Worm (Caenorhabditis elegans) whole organism, mixed stage, embryonic: ENCODE measurements around the gene C06C3.4.

Source experiments
- bed-3 ChIP-seq: fragments of 200-800 bp; sonication (Bioruptor generic); optimal IDR thresholded peaks from 3 replicates; lab custom pipeline; 2018; ENCODE audit warnings: mild to moderate bottlenecking, missing genetic modification characterization, moderate library complexity, missing compliant biosample characterization
- blmp-1 ChIP-seq: fragments of 150-350 bp; optimal IDR thresholded peaks from 2 replicates; lab custom pipeline; 2014; ENCODE audit warnings: missing biosample characterization, missing genetic modification characterization
- ceh-39 ChIP-seq: fragments of 150-350 bp; optimal IDR thresholded peaks from 2 replicates; lab custom pipeline; 2014; ENCODE audit warnings: missing biosample characterization, missing genetic modification characterization
- ceh-43 ChIP-seq: fragments of 200-800 bp; sonication (Bioruptor generic); optimal IDR thresholded peaks from 2 replicates; lab custom pipeline; 2018; ENCODE audit warnings: mild to moderate bottlenecking, missing genetic modification characterization, moderate library complexity, missing compliant biosample characterization
- ceh-83 ChIP-seq: fragments of 200-800 bp; sonication (Bioruptor generic); optimal IDR thresholded peaks from 2 replicates; lab custom pipeline; 2018; ENCODE audit warnings: mild to moderate bottlenecking, missing genetic modification characterization, missing compliant biosample characterization
- ces-1 ChIP-seq: fragments of 150-350 bp; optimal IDR thresholded peaks from 2 replicates; lab custom pipeline; 2014; ENCODE audit warnings: missing biosample characterization, missing genetic modification reagents, missing genetic modification characterization
- drap-1 ChIP-seq: fragments of 200-800 bp; sonication (Bioruptor generic); optimal IDR thresholded peaks from 3 replicates; lab custom pipeline; 2018; ENCODE audit warnings: mild to moderate bottlenecking, missing genetic modification characterization, missing compliant biosample characterization
- elt-1 ChIP-seq: sonication (generic microtip); optimal IDR thresholded peaks from 2 replicates; lab custom pipeline; 2017; ENCODE audit warnings: missing genetic modification characterization, mild to moderate bottlenecking, missing compliant biosample characterization, antibody characterized with exemption, moderate library complexity, borderline replicate concordance; ENCODE audit not compliant: insufficient read depth
- elt-3 ChIP-seq: fragments of 150-350 bp; optimal IDR thresholded peaks from 2 replicates; lab custom pipeline; 2014; ENCODE audit warnings: missing biosample characterization, missing genetic modification characterization
- flh-1 ChIP-seq: fragments of 200-800 bp; sonication (Bioruptor generic); optimal IDR thresholded peaks from 2 replicates; lab custom pipeline; 2018; ENCODE audit warnings: mild to moderate bottlenecking, missing genetic modification characterization, moderate library complexity, missing compliant biosample characterization
- ham-2 ChIP-seq: fragments of 200-800 bp; sonication (Bioruptor generic); optimal IDR thresholded peaks from 2 replicates; lab custom pipeline; 2018; ENCODE audit warnings: mild to moderate bottlenecking, missing genetic modification characterization, missing compliant biosample characterization
- lin-32 ChIP-seq: fragments of 200-800 bp; sonication (Bioruptor generic); optimal IDR thresholded peaks from 2 replicates; lab custom pipeline; 2018; ENCODE audit warnings: mild to moderate bottlenecking, missing genetic modification characterization, missing compliant biosample characterization
- lsy-2 ChIP-seq: fragments of 150-350 bp; optimal IDR thresholded peaks from 2 replicates; lab custom pipeline; 2014; ENCODE audit warnings: missing biosample characterization, missing genetic modification characterization
- mab-5 ChIP-seq: fragments of 150-350 bp; optimal IDR thresholded peaks from 2 replicates; lab custom pipeline; 2014; ENCODE audit warnings: missing biosample characterization, missing genetic modification characterization
- mep-1 ChIP-seq: fragments of 150-350 bp; optimal IDR thresholded peaks from 2 replicates; lab custom pipeline; 2017; ENCODE audit warnings: missing biosample characterization, missing genetic modification reagents, missing genetic modification characterization, inconsistent platforms
- mls-2 ChIP-seq: sonication (generic microtip); optimal IDR thresholded peaks from 2 replicates; lab custom pipeline; 2016; ENCODE audit warnings: mild to moderate bottlenecking, missing genetic modification characterization, moderate library complexity, missing compliant biosample characterization
- nhr-12 ChIP-seq: fragments of 150-350 bp; optimal IDR thresholded peaks from 2 replicates; lab custom pipeline; 2014; ENCODE audit warnings: missing biosample characterization, missing genetic modification characterization
- nhr-2 ChIP-seq: fragments of 150-350 bp; optimal IDR thresholded peaks from 2 replicates; lab custom pipeline; 2014; ENCODE audit warnings: missing biosample characterization, missing genetic modification characterization
- nhr-237 ChIP-seq: fragments of 150-350 bp; optimal IDR thresholded peaks from 2 replicates; lab custom pipeline; 2014; ENCODE audit warnings: missing biosample characterization, missing genetic modification characterization
- nhr-28 ChIP-seq: fragments of 150-350 bp; optimal IDR thresholded peaks from 2 replicates; lab custom pipeline; 2014; ENCODE audit warnings: missing biosample characterization, missing genetic modification characterization
- nhr-76 ChIP-seq: sonication (generic microtip); optimal IDR thresholded peaks from 2 replicates; lab custom pipeline; 2017; ENCODE audit warnings: missing biosample characterization, missing genetic modification characterization
- pha-4 ChIP-seq: fragments of 150-350 bp; optimal IDR thresholded peaks from 2 replicates; lab custom pipeline; 2018; ENCODE audit warnings: missing biosample characterization, missing genetic modification reagents, missing genetic modification characterization
- sem-2 ChIP-seq: fragments of 200-800 bp; sonication (Bioruptor generic); optimal IDR thresholded peaks from 2 replicates; lab custom pipeline; 2018; ENCODE audit warnings: mild to moderate bottlenecking, missing genetic modification characterization, missing compliant biosample characterization
- snpc-4 ChIP-seq: fragments of 150-350 bp; optimal IDR thresholded peaks from 2 replicates; lab custom pipeline; 2014; ENCODE audit warnings: missing biosample characterization, missing genetic modification characterization
- sptf-1 ChIP-seq: sonication (generic microtip); optimal IDR thresholded peaks from 2 replicates; lab custom pipeline; 2017; ENCODE audit warnings: mild to moderate bottlenecking, missing genetic modification characterization, moderate library complexity, missing compliant biosample characterization
- tbx-8 ChIP-seq: fragments of 200-800 bp; sonication (Bioruptor generic); optimal IDR thresholded peaks from 2 replicates; lab custom pipeline; 2018; ENCODE audit warnings: mild to moderate bottlenecking, missing genetic modification characterization, moderate library complexity, missing compliant biosample characterization
- unc-120 ChIP-seq: sonication (generic microtip); optimal IDR thresholded peaks from 2 replicates; lab custom pipeline; 2017; ENCODE audit warnings: missing genetic modification characterization, missing compliant biosample characterization; ENCODE audit not compliant: poor library complexity, severe bottlenecking
- unc-39 ChIP-seq: fragments of 150-350 bp; optimal IDR thresholded peaks from 2 replicates; lab custom pipeline; 2014; ENCODE audit warnings: missing biosample characterization, missing genetic modification characterization
- unc-62 ChIP-seq: fragments of 150-350 bp; optimal IDR thresholded peaks from 2 replicates; lab custom pipeline; 2014; ENCODE audit warnings: missing biosample characterization, missing genetic modification reagents, missing genetic modification characterization
- zip-8 ChIP-seq: fragments of 150-350 bp; optimal IDR thresholded peaks from 2 replicates; lab custom pipeline; 2014; ENCODE audit warnings: missing biosample characterization, missing genetic modification characterization
- ztf-11 ChIP-seq: fragments of 150-350 bp; optimal IDR thresholded peaks from 2 replicates; lab custom pipeline; 2014; ENCODE audit warnings: missing biosample characterization, missing genetic modification characterization

Gene C06C3.4

ce11 chrII:9331343-9331742 is 41.7 kb upstream of the C06C3.4 start, which contains the start of gene eif-3.F:
TSS of gene eif-3.F (plus strand) at chrII:9331643.
- TF ChIP-seq nhr-2 (tag; lab: Kevin White, UChicago) (no peak), tbx-8 (GFP tag; lab: Kevin White, UChicago) (no peak), ceh-43 (GFP tag; lab: Kevin White, UChicago) (no peak), ces-1 (GFP tag; lab: Kevin White, UChicago) (no peak), elt-1 (tag; lab: Kevin White, UChicago) (no peak), nhr-28 (no peak), nhr-237 (tag; lab: Kevin White, UChicago) (no peak), blmp-1 (tag; lab: Kevin White, UChicago) (no peak), sem-2 (no peak), ceh-83 (no peak), unc-120 (tag; lab: Kevin White, UChicago) (no peak), flh-1 (GFP tag; lab: Kevin White, UChicago) (no peak), ham-2 (GFP tag; lab: Kevin White, UChicago) (no peak), bed-3 (GFP tag; lab: Kevin White, UChicago) (no peak), nhr-12 (tag; lab: Kevin White, UChicago) (no peak), drap-1 (GFP tag; lab: Kevin White, UChicago) (no peak), unc-62 (GFP tag; lab: Kevin White, UChicago) (no peak), lsy-2 (tag; lab: Kevin White, UChicago) (no peak)

ce11 chrII:9333034-9333433 is 40.1 kb upstream of the C06C3.4 start:
- TF ChIP-seq mep-1 (tag; lab: Kevin White, UChicago) (no peak), ham-2 (GFP tag; lab: Kevin White, UChicago) (no peak), ceh-83 (no peak), sptf-1 (no peak), zip-8 (tag; lab: Kevin White, UChicago) (no peak), mab-5 (no peak), sem-2 (no peak), pha-4 (tag; lab: Kevin White, UChicago) (no peak), blmp-1 (tag; lab: Kevin White, UChicago) (no peak), drap-1 (GFP tag; lab: Kevin White, UChicago) (no peak), tbx-8 (GFP tag; lab: Kevin White, UChicago) (no peak), lin-32 (GFP tag; lab: Kevin White, UChicago) (no peak), nhr-2 (tag; lab: Kevin White, UChicago) (no peak), unc-120 (tag; lab: Kevin White, UChicago) (no peak), elt-3 (tag; lab: Kevin White, UChicago) (no peak), unc-39 (no peak), lsy-2 (tag; lab: Kevin White, UChicago) (no peak), elt-1 (tag; lab: Kevin White, UChicago) (no peak)

ce11 chrII:9333714-9334113 is 39.4 kb upstream of the C06C3.4 start, which contains the start of gene scp-1:
TSS of gene scp-1 (plus strand) at chrII:9334014.
- no peak for TF ChIP-seq ceh-39 (tag; lab: Kevin White, UChicago)
- TF ChIP-seq mab-5: no peak
- TF ChIP-seq zip-8 (tag; lab: Kevin White, UChicago): no peak
- no peak for TF ChIP-seq sptf-1
- no peak for TF ChIP-seq lsy-2 (tag; lab: Kevin White, UChicago)
- no peak for TF ChIP-seq sem-2
- TF ChIP-seq unc-62 (GFP tag; lab: Kevin White, UChicago): no peak

- TF ChIP-seq mls-2 (no peak), mab-5 (no peak), lsy-2 (tag; lab: Kevin White, UChicago) (no peak), nhr-76 (no peak), pha-4 (tag; lab: Kevin White, UChicago) (no peak)
Observed at ce11 chrII:9336651-9337050, 36.4 kb upstream of the C06C3.4 start.

- TF ChIP-seq pha-4 (tag; lab: Kevin White, UChicago): no peak
- no peak for TF ChIP-seq zip-8 (tag; lab: Kevin White, UChicago)
- no peak for TF ChIP-seq ztf-11 (tag; lab: Kevin White, UChicago)
- no peak for TF ChIP-seq tbx-8 (GFP tag; lab: Kevin White, UChicago)
- TF ChIP-seq snpc-4: no peak
- no peak for TF ChIP-seq ceh-39 (tag; lab: Kevin White, UChicago)
- no peak for TF ChIP-seq drap-1 (GFP tag; lab: Kevin White, UChicago)
- TF ChIP-seq, all 35 proteins: peak for 0
Observed at ce11 chrII:9338859-9339258, 34.2 kb upstream of the C06C3.4 start, which contains the start of gene ttll-12. TSS of gene ttll-12 (plus strand) at chrII:9338997.
